Worm (Caenorhabditis elegans) whole organism, mixed stage, embryonic: ENCODE results near the gene Y39H10B.2.

Experiments
- lin-32 ChIP-seq: fragments of 200-800 bp; sonication (Bioruptor generic); optimal IDR thresholded peaks from 2 replicates; lab custom pipeline; 2018; ENCODE audit warnings: mild to moderate bottlenecking, missing genetic modification characterization, missing compliant biosample characterization
- lsy-2 ChIP-seq: fragments of 150-350 bp; optimal IDR thresholded peaks from 2 replicates; lab custom pipeline; 2014; ENCODE audit warnings: missing biosample characterization, missing genetic modification characterization
- mab-5 ChIP-seq: fragments of 150-350 bp; optimal IDR thresholded peaks from 2 replicates; lab custom pipeline; 2014; ENCODE audit warnings: missing biosample characterization, missing genetic modification characterization
- nhr-12 ChIP-seq: fragments of 150-350 bp; optimal IDR thresholded peaks from 2 replicates; lab custom pipeline; 2014; ENCODE audit warnings: missing biosample characterization, missing genetic modification characterization

DNA sequence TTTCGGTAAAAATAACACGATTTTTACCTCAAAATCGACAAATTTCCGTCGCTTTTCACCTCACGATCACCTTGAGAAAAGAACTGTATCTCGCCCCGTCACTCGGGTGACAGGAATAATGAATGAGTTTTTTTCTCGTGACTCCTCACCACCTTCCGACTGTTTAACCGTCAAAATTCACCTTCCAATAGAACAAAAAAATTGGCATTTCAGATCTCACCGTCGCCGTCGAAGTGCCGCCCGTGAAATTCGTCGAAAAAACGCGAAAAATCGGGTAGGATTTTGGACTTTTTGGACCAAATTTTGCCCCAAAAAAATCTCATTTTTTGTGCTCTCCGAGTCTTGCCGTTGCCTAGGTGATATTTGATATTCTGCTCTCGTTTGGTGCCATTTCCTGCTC lies 18.3 kb downstream of the Y39H10B.2 start, which contains the start of gene unc-132:
- no peak for TF ChIP-seq lsy-2
- no peak for TF ChIP-seq nhr-12 (tag; lab: Kevin White, UChicago)
- no peak for TF ChIP-seq mab-5 (tag; lab: Kevin White, UChicago)
- TF ChIP-seq lin-32 (GFP tag; lab: Kevin White, UChicago) = no peak
